Worm (Caenorhabditis elegans) whole organism, young adult: ENCODE results near the gene twk-9.
"Not testable (repeated sequence)": the region's sequence is repeated elsewhere in the genome, so short reads cannot be mapped to it uniquely, and the experiment has no call there.

Source experiments
- B0019.2 ChIP-seq: fragments of 200-800 bp; sonication (Bioruptor generic); conservative IDR thresholded peaks from 2 replicates; pipeline ENCODE4 v1.3.6; 2022; ENCODE audit warnings: missing genetic modification reagents, missing genetic modification characterization, missing compliant biosample characterization
- B0035.1 ChIP-seq: sonication (generic microtip); optimal IDR thresholded peaks from 2 replicates; lab custom pipeline; 2016; ENCODE audit warnings: missing genetic modification characterization, mild to moderate bottlenecking, missing compliant biosample characterization, missing genotype, missing genetic modification reagents
- C17E4.6 ChIP-seq: fragments of 200-800 bp; sonication (Bioruptor generic); IDR thresholded peaks from 2 replicates; pipeline ENCODE4 v1.3.6; 2022; ENCODE audit warnings: missing genetic modification reagents, missing genetic modification characterization, missing compliant biosample characterization
- D2030.7 ChIP-seq: fragments of 200-800 bp; sonication (Bioruptor generic); IDR thresholded peaks from 2 replicates; pipeline ENCODE4 v1.3.6; 2022; ENCODE audit warnings: missing genetic modification reagents, missing genetic modification characterization, missing compliant biosample characterization
- F23B12.7 ChIP-seq: sonication (generic microtip); optimal IDR thresholded peaks from 2 replicates; lab custom pipeline; 2017; ENCODE audit warnings: missing genetic modification characterization, mild to moderate bottlenecking, missing compliant biosample characterization, antibody characterized with exemption, moderate library complexity; ENCODE audit not compliant: insufficient read depth
- F33H1.4 ChIP-seq: fragments of 200-800 bp; sonication (Bioruptor generic); IDR thresholded peaks from 2 replicates; pipeline ENCODE4 v1.3.6; 2022; ENCODE audit warnings: missing genetic modification reagents, missing genetic modification characterization, missing compliant biosample characterization
- F49E8.2 ChIP-seq: sonication (generic microtip); optimal IDR thresholded peaks from 3 replicates; lab custom pipeline; 2017; ENCODE audit warnings: missing genetic modification characterization, mild to moderate bottlenecking, missing compliant biosample characterization, antibody characterized with exemption, moderate library complexity; ENCODE audit not compliant: insufficient read depth
- F57C9.4 ChIP-seq: sonication (generic microtip); optimal IDR thresholded peaks from 2 replicates; lab custom pipeline; 2017; ENCODE audit warnings: mild to moderate bottlenecking, missing genetic modification characterization, missing compliant biosample characterization
- Y53F4B.3 ChIP-seq: fragments of 200-800 bp; sonication (Bioruptor generic); IDR thresholded peaks from 2 replicates; pipeline ENCODE4 v1.3.6; 2022; ENCODE audit warnings: missing genetic modification reagents, missing genetic modification characterization, missing compliant biosample characterization
- Y95B8A.8 ChIP-seq: fragments of 200-800 bp; sonication (Bioruptor generic); IDR thresholded peaks from 2 replicates; pipeline ENCODE4 v1.3.6; 2022; ENCODE audit warnings: missing genetic modification reagents, missing genetic modification characterization, missing compliant biosample characterization
- aptf-2 ChIP-seq: fragments of 200-800 bp; sonication (Bioruptor generic); conservative IDR thresholded peaks from 2 replicates; pipeline ENCODE4 v1.3.6; 2022; ENCODE audit warnings: missing genetic modification reagents, missing genetic modification characterization, missing compliant biosample characterization
- cebp-1 ChIP-seq, 2 experiments: fragments of 200-800 bp in 1 of 2; sonication (Bioruptor generic) in 1 of 2; sonication (generic microtip) in 1 of 2; IDR thresholded peaks in 1 of 2; optimal IDR thresholded peaks in 1 of 2; 2 replicates each; pipeline versions ENCODE4 v1.3.6 to Lab custom; 2017 to 2022; ENCODE audit warnings: missing compliant biosample characterization in 2 of 2, missing genetic modification characterization in 2 of 2, mild to moderate bottlenecking in 1 of 2, missing genetic modification reagents in 1 of 2, moderate library complexity in 1 of 2
- ceh-100 ChIP-seq: fragments of 200-800 bp; sonication (Bioruptor generic); IDR thresholded peaks from 2 replicates; pipeline ENCODE4 v1.3.6; 2022; ENCODE audit warnings: missing genetic modification reagents, missing genetic modification characterization, missing compliant biosample characterization
- ceh-91 ChIP-seq: fragments of 200-800 bp; sonication (Bioruptor generic); IDR thresholded peaks from 2 replicates; pipeline ENCODE4 v1.3.6; 2022; ENCODE audit warnings: missing genetic modification reagents, missing genetic modification characterization, missing compliant biosample characterization
- dox-1 ChIP-seq: fragments of 200-800 bp; sonication (Bioruptor generic); IDR thresholded peaks from 2 replicates; pipeline ENCODE4 v1.3.6; 2022; ENCODE audit warnings: missing genetic modification reagents, missing genetic modification characterization, missing compliant biosample characterization
- dpl-1 ChIP-seq: fragments of 150-350 bp; optimal IDR thresholded peaks from 2 replicates; lab custom pipeline; 2014; ENCODE audit warnings: missing biosample characterization, missing genetic modification reagents, missing genetic modification characterization
- efl-1 ChIP-seq: fragments of 150-350 bp; optimal IDR thresholded peaks from 2 replicates; lab custom pipeline; 2014; ENCODE audit warnings: missing biosample characterization, missing genetic modification reagents, missing genetic modification characterization
- ekl-4 ChIP-seq: fragments of 200-800 bp; sonication (Bioruptor generic); IDR thresholded peaks from 2 replicates; pipeline ENCODE4 v1.3.6; 2022; ENCODE audit warnings: missing genetic modification reagents, missing genetic modification characterization, missing compliant biosample characterization
- him-1 ChIP-seq: sonication (generic microtip); optimal IDR thresholded peaks from 2 replicates; lab custom pipeline; 2016; ENCODE audit warnings: missing genotype, missing genetic modification reagents, missing genetic modification characterization, missing compliant biosample characterization
- hsf-1 ChIP-seq: fragments of 200-800 bp; sonication (Bioruptor generic); IDR thresholded peaks from 2 replicates; pipeline ENCODE4 v1.3.6; 2022; ENCODE audit warnings: missing genetic modification reagents, missing genetic modification characterization, missing compliant biosample characterization
- lin-35 ChIP-seq, 3 experiments: fragments of 150-350 bp in 2 of 3; sonication (generic microtip) in 1 of 3; optimal IDR thresholded peaks; 2 replicates each; lab custom pipeline; 2014 to 2018; ENCODE audit warnings: missing biosample characterization in 3 of 3, missing genetic modification characterization in 3 of 3, missing genetic modification reagents in 3 of 3
- lsl-1 ChIP-seq: fragments of 200-800 bp; sonication (Bioruptor generic); optimal IDR thresholded peaks from 2 replicates; lab custom pipeline; 2018; ENCODE audit warnings: mild to moderate bottlenecking, missing genetic modification characterization, moderate library complexity, missing compliant biosample characterization
- madf-3 ChIP-seq: fragments of 200-800 bp; sonication (Bioruptor generic); IDR thresholded peaks from 2 replicates; pipeline ENCODE4 v1.3.6; 2022; ENCODE audit warnings: missing genetic modification reagents, missing genetic modification characterization, missing compliant biosample characterization
- madf-6 ChIP-seq: fragments of 200-800 bp; sonication (Bioruptor generic); IDR thresholded peaks from 2 replicates; pipeline ENCODE4 v1.3.6; 2022; ENCODE audit warnings: missing genetic modification reagents, missing genetic modification characterization, missing compliant biosample characterization
- madf-8 ChIP-seq: fragments of 200-800 bp; sonication (Bioruptor generic); conservative IDR thresholded peaks from 2 replicates; pipeline ENCODE4 v1.3.6; 2022; ENCODE audit warnings: missing genetic modification reagents, missing genetic modification characterization, missing compliant biosample characterization
- nfyb-1 ChIP-seq: fragments of 200-800 bp; sonication (Bioruptor generic); IDR thresholded peaks from 2 replicates; pipeline ENCODE4 v1.3.6; 2022; ENCODE audit warnings: missing genetic modification reagents, missing genetic modification characterization, missing compliant biosample characterization
- nhr-179 ChIP-seq: sonication (generic microtip); optimal IDR thresholded peaks from 2 replicates; lab custom pipeline; 2016; ENCODE audit warnings: mild to moderate bottlenecking, missing genetic modification characterization, missing compliant biosample characterization
- pbrm-1 ChIP-seq: fragments of 200-800 bp; sonication (Bioruptor generic); IDR thresholded peaks from 2 replicates; pipeline ENCODE4 v1.3.6; 2022; ENCODE audit warnings: missing genetic modification reagents, missing genetic modification characterization, missing compliant biosample characterization
- rcor-1 ChIP-seq: fragments of 200-800 bp; sonication (Bioruptor generic); IDR thresholded peaks from 2 replicates; pipeline ENCODE4 v1.3.6; 2022; ENCODE audit warnings: missing genetic modification reagents, missing genetic modification characterization, missing compliant biosample characterization
- rpc-1 ChIP-seq, 2 experiments: fragments of 150-350 bp in 1 of 2; sonication (generic microtip) in 1 of 2; optimal IDR thresholded peaks; 2 replicates each; lab custom pipeline; 2014 to 2018; ENCODE audit warnings: missing biosample characterization in 1 of 2, missing genetic modification characterization in 1 of 2, missing genetic modification reagents in 1 of 2, missing genotype in 1 of 2
- snpc-1.1 ChIP-seq: sonication (generic microtip); optimal IDR thresholded peaks from 2 replicates; lab custom pipeline; 2017; ENCODE audit warnings: missing genetic modification characterization, mild to moderate bottlenecking, missing compliant biosample characterization, antibody characterized with exemption, moderate library complexity, missing genotype, missing genetic modification reagents; ENCODE audit not compliant: insufficient read depth
- snpc-3.4 ChIP-seq: sonication (generic microtip); optimal IDR thresholded peaks from 2 replicates; lab custom pipeline; 2017; ENCODE audit warnings: missing genetic modification characterization, mild to moderate bottlenecking, missing compliant biosample characterization, antibody characterized with exemption, moderate library complexity, missing genotype, missing genetic modification reagents
- snpc-4 ChIP-seq, 5 experiments: fragments of 150-350 bp in 1 of 5; sonication (generic microtip) in 4 of 5; optimal IDR thresholded peaks; 2 replicates each; lab custom pipeline; 2014 to 2018; ENCODE audit warnings: missing genetic modification characterization in 5 of 5, missing biosample characterization in 3 of 5, antibody characterized with exemption in 2 of 5, mild to moderate bottlenecking in 2 of 5, missing compliant biosample characterization in 2 of 5, missing genotype in 2 of 5, moderate library complexity in 2 of 5, missing genetic modification reagents in 1 of 5
- tlf-1 ChIP-seq: fragments of 200-800 bp; sonication (Bioruptor generic); optimal IDR thresholded peaks from 2 replicates; lab custom pipeline; 2018; ENCODE audit warnings: mild to moderate bottlenecking, missing genetic modification characterization, missing compliant biosample characterization
- unc-130 ChIP-seq: sonication (generic microtip); optimal IDR thresholded peaks from 2 replicates; lab custom pipeline; 2016; ENCODE audit warnings: missing genetic modification reagents, missing genetic modification characterization, missing compliant biosample characterization
- xnd-1 ChIP-seq: sonication (generic microtip); optimal IDR thresholded peaks from 2 replicates; lab custom pipeline; 2016; ENCODE audit warnings: missing genotype, missing genetic modification reagents, missing genetic modification characterization, missing compliant biosample characterization
- ztf-18 ChIP-seq: sonication (generic microtip); optimal IDR thresholded peaks from 2 replicates; lab custom pipeline; 2016; ENCODE audit warnings: missing genotype, mild to moderate bottlenecking, missing genetic modification characterization, missing compliant biosample characterization
- ztf-28 ChIP-seq: fragments of 200-800 bp; sonication (Bioruptor generic); IDR thresholded peaks from 2 replicates; pipeline ENCODE4 v1.3.6; 2022; ENCODE audit warnings: missing genetic modification reagents, missing genetic modification characterization, missing compliant biosample characterization

The twk-9 gene

DNA sequence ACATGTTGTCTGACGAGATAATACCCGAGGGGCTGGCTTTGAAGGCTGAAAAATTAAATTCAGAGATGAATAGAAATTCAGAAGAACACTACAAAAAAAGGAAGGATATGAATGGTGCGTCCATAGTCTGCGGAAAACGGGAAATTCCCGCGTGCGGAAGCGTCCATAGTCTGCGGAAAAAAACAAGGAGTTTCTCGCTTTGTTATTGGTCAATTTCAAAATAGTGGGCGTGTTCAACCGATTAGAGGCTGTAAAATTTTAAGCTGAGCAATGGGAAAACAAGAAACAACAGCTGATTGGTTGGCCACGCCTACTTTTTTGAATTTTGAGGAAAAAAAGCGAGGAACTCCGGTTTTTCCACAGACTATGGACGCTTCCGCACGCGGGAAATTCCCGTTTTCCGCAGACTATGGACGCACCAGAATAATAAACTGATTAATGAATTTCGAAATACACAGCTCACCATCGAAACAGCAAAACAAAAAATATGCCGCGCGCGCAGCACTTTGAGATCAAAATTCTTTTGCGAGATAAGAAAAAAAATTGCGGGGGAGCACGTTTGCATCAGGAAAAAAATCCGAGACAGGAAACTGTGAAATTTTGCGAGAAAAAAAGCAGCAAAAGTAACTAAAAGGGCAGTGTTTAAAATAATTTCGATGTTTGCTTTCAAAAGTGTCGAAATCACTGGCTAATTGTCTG is 48.0 kb downstream of the twk-9 start, which contains the start of gene gln-6:
gln-6 (minus strand) TSS at position 51 of the 699 bp plus-strand sequence.
- TF ChIP-seq ekl-4 (GFP tag; lab: Robert Waterston, UW) (0 out of 2 replicates have a peak, but pooled peaks have one; percentile 19), dox-1 (GFP tag; lab: Robert Waterston, UW) (peak; percentile 82), snpc-1.1 (peak; percentile 17), lsl-1 (GFP tag; lab: Kevin White, UChicago) (peak; percentile 65), ceh-91 (GFP tag; lab: Robert Waterston, UW) (peak; percentile 89), F49E8.2 (tag; lab: Kevin White, UChicago) (peak; percentile 40), nfyb-1 (GFP tag; lab: Robert Waterston, UW) (peak; percentile 25; the same call in 1 of the 2 replicates), dpl-1 (GFP tag; lab: Kevin White, UChicago) (peak; percentile 80), madf-8 (peak; percentile 90), efl-1 (GFP tag; lab: Kevin White, UChicago) (peak; percentile 94), hsf-1 (peak; percentile 61; the same call in 1 of the 2 replicates), pbrm-1 (GFP tag; lab: Robert Waterston, UW) (peak; percentile 37; the same call in 1 of the 2 replicates), aptf-2 (GFP tag; lab: Robert Waterston, UW) (peak; percentile 32; the same call in 1 of the 2 replicates), tlf-1 (GFP tag; lab: Kevin White, UChicago) (peak; percentile 67), Y95B8A.8 (peak; percentile 62; the same call in 1 of the 2 replicates), rcor-1 (GFP tag; lab: Robert Waterston, UW) (0 out of 2 replicates have a peak, but pooled peaks have one; percentile 39), C17E4.6 (peak; percentile 67; the same call in 1 of the 2 replicates), lin-35 (GFP tag; optimal IDR thresholded peaks at IDR 0.05; lab: Kevin White, UChicago) (peak in 1 of 3 experiments; percentile 44), xnd-1 (tag; lab: Kevin White, UChicago) (peak; percentile 84), snpc-4 (tag; optimal IDR thresholded peaks at IDR 0.05; lab: Kevin White, UChicago) (peak in 1 of 4 experiments; percentile 28), madf-6 (peak; percentile 96), B0019.2 (GFP tag; lab: Robert Waterston, UW) (peak; percentile 67), madf-3 (GFP tag; lab: Robert Waterston, UW) (peak; percentile 86), unc-130 (GFP tag; lab: Kevin White, UChicago) (peak; percentile 35), F33H1.4 (GFP tag; lab: Robert Waterston, UW) (peak; percentile 71), ztf-28 (GFP tag; lab: Robert Waterston, UW) (0 out of 2 replicates have a peak, but pooled peaks have one; percentile 38), snpc-3.4 (tag; lab: Kevin White, UChicago) (peak; percentile 51), D2030.7 (GFP tag; lab: Robert Waterston, UW) (peak; percentile 91; the same call in 1 of the 2 replicates)
- TF ChIP-seq snpc-4 (GFP tag; optimal IDR thresholded peaks at IDR 0.05; lab: Kevin White, UChicago), result not testable (repeated sequence)

DNA sequence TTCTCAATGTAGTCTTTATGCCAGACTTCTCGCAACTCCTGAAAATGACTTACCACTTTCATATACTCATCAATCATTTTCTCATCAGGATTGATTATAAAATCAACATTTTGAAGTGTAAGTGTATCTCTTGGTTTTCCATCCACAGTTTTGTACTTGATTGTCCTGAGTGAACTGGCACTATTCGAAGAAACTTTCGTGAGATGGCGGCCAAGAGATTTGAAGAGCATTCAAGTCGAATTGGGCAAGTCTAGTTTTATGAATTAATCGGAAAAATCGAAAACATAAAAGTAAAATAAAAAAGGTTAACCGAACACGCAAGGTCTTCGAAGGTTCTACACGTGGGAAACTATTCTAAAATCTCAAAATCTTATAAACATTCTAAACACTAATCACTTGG is 49.9 kb downstream of the twk-9 start, which contains the start of gene C28D4.7:
C28D4.7 (minus strand) TSS at position 265 of the 400 bp plus-strand sequence.
- TF ChIP-seq nhr-179 (tag; lab: Kevin White, UChicago), result no peak

- no peak for TF ChIP-seq madf-6
- no peak for TF ChIP-seq F57C9.4
- TF ChIP-seq madf-3 (GFP tag; lab: Robert Waterston, UW), result no peak
- no peak for TF ChIP-seq rcor-1 (GFP tag; lab: Robert Waterston, UW)
- no peak for TF ChIP-seq B0035.1 (tag; lab: Kevin White, UChicago)
- no peak for TF ChIP-seq cebp-1 (GFP tag; IDR thresholded peaks at IDR 0.05; lab: Robert Waterston, UW)
- TF ChIP-seq cebp-1 (tag; optimal IDR thresholded peaks at IDR 0.05; lab: Kevin White, UChicago), result no peak
- no peak for TF ChIP-seq ztf-18 (tag; lab: Kevin White, UChicago)
- no peak for TF ChIP-seq ceh-100 (GFP tag; lab: Robert Waterston, UW)
- TF ChIP-seq ceh-91 (GFP tag; lab: Robert Waterston, UW), result no peak
- TF ChIP-seq F23B12.7, result no peak
- TF ChIP-seq lin-35 (GFP tag; optimal IDR thresholded peaks at IDR 0.05; lab: Kevin White, UChicago), result no peak
- no peak for TF ChIP-seq rpc-1 (optimal IDR thresholded peaks at IDR 0.05; lab: Kevin White, UChicago)
- no peak for TF ChIP-seq rpc-1 (tag; optimal IDR thresholded peaks at IDR 0.05; lab: Kevin White, UChicago)
- TF ChIP-seq Y53F4B.3, result no peak
- TF ChIP-seq him-1 (tag; lab: Kevin White, UChicago), result no peak
Measured at ce11 chrIV:9744905-9745304, 51.9 kb downstream of the twk-9 start, which contains the start of gene C28D4.4. TSS of gene C28D4.4 (minus strand) at chrIV:9745005.
